Worm (Caenorhabditis elegans): ENCODE results near the gene grl-24.

grl-24 gene

DNA sequence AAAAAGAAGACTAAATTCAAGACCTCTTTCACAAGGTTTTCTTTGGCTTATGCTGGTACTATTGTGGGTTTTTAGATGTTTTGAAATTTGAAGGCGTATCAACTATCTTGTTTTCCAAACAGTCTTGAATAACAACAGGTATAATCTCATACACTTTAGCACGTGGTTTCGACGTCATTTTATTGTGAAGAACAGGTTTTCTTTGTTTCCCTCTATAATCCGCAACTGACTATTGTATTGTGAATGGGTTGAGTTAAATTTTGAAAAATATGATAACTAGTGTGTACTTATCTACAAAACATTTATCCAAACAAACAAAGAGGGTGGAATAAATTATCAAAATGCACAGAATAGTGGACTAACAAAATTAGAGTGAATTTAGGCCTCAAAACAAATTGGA lies 34.4 kb downstream of the grl-24 start:
- TF ChIP-seq lin-13 (tag; optimal IDR thresholded peaks at IDR 0.05) (no peak), nhr-2 (tag; optimal IDR thresholded peaks at IDR 0.05) (no peak), unc-62 (GFP tag; optimal IDR thresholded peaks at IDR 0.05) (no peak), ceh-83 (GFP tag; optimal IDR thresholded peaks at IDR 0.05) (no peak), nhr-28 (tag; optimal IDR thresholded peaks at IDR 0.05) (no peak), ces-1 (GFP tag; optimal IDR thresholded peaks at IDR 0.05) (no peak), bed-3 (GFP tag; optimal IDR thresholded peaks at IDR 0.05) (no peak), unc-120 (tag; optimal IDR thresholded peaks at IDR 0.05; ENCODE audit: poor library complexity, severe bottlenecking) (no peak), elt-1 (tag; optimal IDR thresholded peaks at IDR 0.05; ENCODE audit: borderline replicate concordance, insufficient read depth) (no peak), hlh-1 (tag; optimal IDR thresholded peaks at IDR 0.05) (no peak), cnd-1 (tag; optimal IDR thresholded peaks at IDR 0.05) (no peak), zip-8 (tag; optimal IDR thresholded peaks at IDR 0.05) (no peak)

DNA sequence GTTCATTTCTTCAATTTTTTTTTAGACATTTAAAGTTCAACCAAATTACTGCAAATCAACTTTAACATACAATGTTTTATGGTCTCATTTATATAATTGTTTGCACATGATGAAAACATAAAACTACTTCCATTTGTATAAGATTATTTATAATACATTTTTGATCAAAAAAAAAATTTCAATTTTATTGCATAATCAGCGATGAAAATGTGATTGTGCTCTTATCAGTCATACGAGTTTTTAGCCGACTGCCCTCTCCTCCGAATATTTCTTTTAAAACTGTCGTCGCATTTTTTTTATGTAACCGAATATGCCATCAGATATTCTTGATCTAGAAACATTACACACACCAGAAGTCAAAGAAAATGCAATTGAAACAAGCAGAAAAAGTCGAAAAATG lies 35.2 kb downstream of the grl-24 start, which contains the start of gene F08A7.1:
F08A7.1 (plus strand) TSS at position 191 of the 400 bp plus-strand sequence.
- TF ChIP-seq zip-8 (tag; optimal IDR thresholded peaks at IDR 0.05) (no peak), cnd-1 (tag; optimal IDR thresholded peaks at IDR 0.05) (no peak), lin-13 (tag; optimal IDR thresholded peaks at IDR 0.05) (no peak), unc-62 (GFP tag; optimal IDR thresholded peaks at IDR 0.05) (no peak), lsy-2 (tag; optimal IDR thresholded peaks at IDR 0.05) (no peak), mls-2 (tag; optimal IDR thresholded peaks at IDR 0.05) (no peak), ceh-43 (GFP tag; optimal IDR thresholded peaks at IDR 0.05) (no peak), nhr-76 (tag; optimal IDR thresholded peaks at IDR 0.05) (no peak), hlh-1 (tag; optimal IDR thresholded peaks at IDR 0.05) (no peak), unc-39 (tag; optimal IDR thresholded peaks at IDR 0.05) (no peak), ces-1 (GFP tag; optimal IDR thresholded peaks at IDR 0.05) (no peak), nhr-237 (tag; optimal IDR thresholded peaks at IDR 0.05) (no peak), M03D4.4 (tag; optimal IDR thresholded peaks at IDR 0.05) (no peak), mab-5 (tag; optimal IDR thresholded peaks at IDR 0.05) (no peak), lin-32 (GFP tag; optimal IDR thresholded peaks at IDR 0.05) (no peak), ceh-39 (tag; optimal IDR thresholded peaks at IDR 0.05) (no peak), sptf-1 (tag; optimal IDR thresholded peaks at IDR 0.05) (no peak), drap-1 (GFP tag; optimal IDR thresholded peaks at IDR 0.05) (no peak), snpc-4 (tag; optimal IDR thresholded peaks at IDR 0.05) (no peak)

DNA sequence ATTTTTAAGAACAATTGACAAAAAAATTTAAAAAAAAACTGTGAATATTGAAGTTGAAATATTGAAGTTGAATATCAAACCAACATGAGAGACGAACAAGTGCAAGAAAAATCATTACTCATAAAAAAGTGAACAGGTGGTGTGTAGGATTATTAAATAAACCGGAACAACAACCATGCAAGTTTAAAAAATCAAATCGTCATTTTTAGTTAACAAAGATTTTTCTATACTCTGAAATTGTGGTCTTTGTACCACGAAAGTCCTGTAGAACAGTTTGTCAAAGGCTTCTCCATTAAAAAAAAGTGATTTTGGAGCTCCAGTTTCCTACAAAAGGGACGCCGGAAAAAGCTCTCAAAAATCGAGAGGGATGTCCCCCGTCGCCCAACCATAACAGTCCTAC lies 35.6 kb downstream of the grl-24 start, which contains the start of gene C06A12.19:
C06A12.19 (minus strand) TSS at position 101 of the 400 bp plus-strand sequence.
- no peak for TF ChIP-seq mep-1 (tag; optimal IDR thresholded peaks at IDR 0.05)
- TF ChIP-seq ceh-39 (tag; optimal IDR thresholded peaks at IDR 0.05): no peak
- no peak for TF ChIP-seq tbx-8 (GFP tag; optimal IDR thresholded peaks at IDR 0.05)
- TF ChIP-seq nhr-12 (tag; optimal IDR thresholded peaks at IDR 0.05): no peak
- TF ChIP-seq nhr-28 (tag; optimal IDR thresholded peaks at IDR 0.05): no peak
- TF ChIP-seq ceh-83 (GFP tag; optimal IDR thresholded peaks at IDR 0.05): no peak
- no peak for TF ChIP-seq nhr-2 (tag; optimal IDR thresholded peaks at IDR 0.05)
- no peak for TF ChIP-seq elt-3 (tag; optimal IDR thresholded peaks at IDR 0.05)
- TF ChIP-seq flh-1 (GFP tag; optimal IDR thresholded peaks at IDR 0.05): no peak
- TF ChIP-seq ztf-11 (tag; optimal IDR thresholded peaks at IDR 0.05): no peak
- TF ChIP-seq mls-2 (tag; optimal IDR thresholded peaks at IDR 0.05): no peak
- no peak for TF ChIP-seq M03D4.4 (tag; optimal IDR thresholded peaks at IDR 0.05)
- no peak for TF ChIP-seq lin-32 (GFP tag; optimal IDR thresholded peaks at IDR 0.05)
- no peak for TF ChIP-seq ham-2 (GFP tag; optimal IDR thresholded peaks at IDR 0.05)
- no peak for TF ChIP-seq lin-13 (tag; optimal IDR thresholded peaks at IDR 0.05)
- no peak for TF ChIP-seq unc-62 (GFP tag; optimal IDR thresholded peaks at IDR 0.05)
- no peak for TF ChIP-seq blmp-1 (tag; optimal IDR thresholded peaks at IDR 0.05)
- no peak for TF ChIP-seq nhr-76 (tag; optimal IDR thresholded peaks at IDR 0.05)
- TF ChIP-seq nhr-237 (tag; optimal IDR thresholded peaks at IDR 0.05): no peak

- TF ChIP-seq hlh-1 (tag; optimal IDR thresholded peaks at IDR 0.05): no peak
- no peak for TF ChIP-seq mls-2 (tag; optimal IDR thresholded peaks at IDR 0.05)
- TF ChIP-seq ham-2 (GFP tag; optimal IDR thresholded peaks at IDR 0.05): no peak
- TF ChIP-seq snpc-4 (tag; optimal IDR thresholded peaks at IDR 0.05): no peak
- TF ChIP-seq sptf-1 (tag; optimal IDR thresholded peaks at IDR 0.05): no peak
- TF ChIP-seq bed-3 (GFP tag; optimal IDR thresholded peaks at IDR 0.05): no peak
- TF ChIP-seq unc-62 (GFP tag; optimal IDR thresholded peaks at IDR 0.05): no peak
- no peak for TF ChIP-seq M03D4.4 (tag; optimal IDR thresholded peaks at IDR 0.05)
- TF ChIP-seq cnd-1 (tag; optimal IDR thresholded peaks at IDR 0.05): no peak
- no peak for TF ChIP-seq unc-120 (tag; optimal IDR thresholded peaks at IDR 0.05; ENCODE audit: poor library complexity, severe bottlenecking)
Observed at ce11 chrIV:17437038-17437437, 38.6 kb downstream of the grl-24 start, which contains the start of gene C06A12.8. TSS of gene C06A12.8 (plus strand) at chrIV:17437338.

All from whole organism, mixed stage, embryonic.